Worm (Caenorhabditis elegans): Measurements from ENCODE around the gene Y48D7A.1.

- TF ChIP-seq mep-1 (tag; optimal IDR thresholded peaks at IDR 0.05) (no peak), elt-1 (tag; optimal IDR thresholded peaks at IDR 0.05; ENCODE audit: borderline replicate concordance, insufficient read depth) (no peak), sptf-1 (tag; optimal IDR thresholded peaks at IDR 0.05) (no peak), blmp-1 (tag; optimal IDR thresholded peaks at IDR 0.05) (no peak)
Observed at ce11 chrX:3045466-3045865, 36.2 kb downstream of the Y48D7A.1 start, which contains the start of gene cnnm-3.
